Worm (Caenorhabditis elegans): ENCODE results near the gene srw-39.

Gene srw-39

DNA sequence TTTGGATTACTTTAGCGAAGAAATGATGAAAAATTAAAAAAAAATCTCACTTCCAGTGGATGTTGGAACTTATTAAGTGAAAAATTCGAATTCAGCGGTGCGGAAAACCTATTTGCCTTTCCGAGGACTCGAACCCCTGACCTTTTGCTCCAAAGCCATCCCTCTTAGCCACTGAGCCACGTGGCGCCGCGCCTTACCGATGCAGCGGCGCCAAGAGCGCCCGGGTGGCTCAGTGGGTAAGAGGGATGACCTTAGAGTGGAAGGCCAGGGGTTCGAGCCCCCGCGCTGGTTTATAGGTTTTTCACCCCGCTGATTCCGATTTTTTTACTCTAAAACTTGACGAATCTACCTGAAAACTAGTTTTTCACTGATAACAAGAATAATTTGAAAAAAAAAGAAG, 44.3 kb downstream of the srw-39 start:
- no peak for TF ChIP-seq unc-62 (GFP tag; optimal IDR thresholded peaks at IDR 0.05)

DNA sequence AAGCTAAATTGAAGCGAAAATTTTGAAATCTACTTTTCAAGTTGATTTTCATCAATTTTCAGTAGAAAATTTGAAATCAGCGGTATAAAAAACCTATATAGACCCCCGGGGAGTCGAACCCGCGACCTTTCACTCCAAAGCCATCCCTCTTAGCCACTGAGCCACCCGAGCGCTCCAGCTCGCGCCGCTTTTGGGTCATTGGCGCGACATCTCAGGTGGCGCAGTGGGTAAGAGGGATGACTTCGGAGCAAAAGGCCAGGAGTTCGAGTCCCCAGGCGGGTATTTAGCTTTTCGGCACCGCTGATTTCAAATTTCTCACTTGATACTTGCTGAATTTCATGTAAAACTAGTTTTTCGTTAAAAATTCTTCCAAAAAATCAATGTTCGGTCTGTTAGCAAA, 45.2 kb downstream of the srw-39 start:
- TF ChIP-seq unc-62 (GFP tag; optimal IDR thresholded peaks at IDR 0.05): no peak

DNA sequence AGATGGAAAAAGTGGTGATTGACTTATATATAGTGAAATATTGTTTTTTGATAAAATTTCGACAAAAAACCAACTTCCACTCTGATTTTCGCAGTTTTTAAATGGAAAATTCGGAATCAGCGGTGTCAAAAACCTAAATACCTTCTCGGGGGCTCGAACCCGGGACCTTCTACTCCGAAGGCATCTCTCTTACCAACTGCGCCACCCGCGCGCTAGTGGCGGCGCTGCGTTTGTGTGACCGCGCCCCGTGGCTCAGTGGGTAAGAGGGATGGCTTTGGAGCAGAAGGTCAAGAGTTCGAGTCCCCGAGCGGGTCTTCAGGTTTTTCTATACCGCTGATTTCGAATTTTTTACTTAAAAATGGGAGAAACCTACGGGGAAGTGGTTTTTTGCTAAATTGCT, 46.7 kb downstream of the srw-39 start:
- no peak for TF ChIP-seq unc-62 (GFP tag; optimal IDR thresholded peaks at IDR 0.05)

DNA sequence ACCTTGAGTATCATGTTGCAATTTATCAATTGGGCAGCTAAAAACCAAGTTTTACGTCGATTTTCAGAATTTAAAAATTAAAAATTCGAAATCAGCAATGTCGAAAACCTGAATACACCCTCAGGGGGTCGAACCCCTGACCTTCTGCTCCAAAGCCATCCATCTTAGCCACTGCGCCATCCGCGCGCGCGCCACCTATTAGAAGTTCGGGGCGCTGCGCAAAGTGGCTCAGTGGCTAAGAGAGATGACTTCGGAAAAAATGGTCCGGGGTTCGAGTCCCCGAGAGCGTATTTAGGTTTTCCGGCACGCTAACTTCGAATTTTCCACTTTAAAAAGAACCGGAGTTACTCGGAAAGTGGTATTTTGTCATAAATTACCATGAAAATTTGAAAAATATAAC, 47.4 kb downstream of the srw-39 start:
- no peak for TF ChIP-seq unc-62 (GFP tag; optimal IDR thresholded peaks at IDR 0.05)

DNA sequence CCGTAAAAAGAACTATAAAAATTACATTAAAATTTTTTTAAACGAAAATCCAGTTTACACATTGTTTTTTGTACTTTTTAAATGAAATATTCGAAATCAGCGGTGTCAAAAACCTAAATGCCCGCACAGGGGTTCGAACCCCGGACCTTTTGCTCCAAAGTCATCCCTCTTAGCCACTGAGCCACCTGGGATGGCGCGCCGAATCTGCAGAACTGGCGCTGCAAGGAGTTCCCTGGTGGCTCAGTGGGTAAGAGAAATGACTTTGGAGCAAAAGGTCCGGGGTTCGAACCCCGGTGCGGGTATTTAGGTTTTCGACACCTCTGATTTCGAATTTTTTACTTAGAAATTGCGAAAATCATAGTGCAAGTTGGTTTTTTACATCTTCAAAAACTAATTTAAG, 48.2 kb downstream of the srw-39 start:
- no peak for TF ChIP-seq unc-62 (GFP tag; optimal IDR thresholded peaks at IDR 0.05)

DNA sequence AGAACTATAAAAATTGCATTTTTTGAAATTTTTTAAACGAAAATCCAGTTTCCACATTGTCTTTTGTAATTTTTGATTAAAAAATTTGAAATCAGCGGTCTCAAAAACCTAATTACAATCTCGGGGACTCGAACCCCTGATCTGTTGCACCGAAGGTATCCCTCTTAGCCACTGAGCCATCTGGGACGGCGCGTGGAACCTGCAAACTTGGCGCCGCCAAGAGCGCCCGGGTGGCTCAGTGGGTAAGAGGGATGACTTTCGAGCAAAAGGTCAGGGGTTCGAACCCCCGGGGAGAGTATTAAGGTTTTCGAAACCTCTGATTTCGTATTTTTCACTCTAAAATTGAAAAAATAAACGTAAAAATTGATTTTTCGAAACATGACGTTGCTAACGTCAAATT, 48.8 kb downstream of the srw-39 start:
- TF ChIP-seq unc-62 (GFP tag; optimal IDR thresholded peaks at IDR 0.05): no peak

DNA sequence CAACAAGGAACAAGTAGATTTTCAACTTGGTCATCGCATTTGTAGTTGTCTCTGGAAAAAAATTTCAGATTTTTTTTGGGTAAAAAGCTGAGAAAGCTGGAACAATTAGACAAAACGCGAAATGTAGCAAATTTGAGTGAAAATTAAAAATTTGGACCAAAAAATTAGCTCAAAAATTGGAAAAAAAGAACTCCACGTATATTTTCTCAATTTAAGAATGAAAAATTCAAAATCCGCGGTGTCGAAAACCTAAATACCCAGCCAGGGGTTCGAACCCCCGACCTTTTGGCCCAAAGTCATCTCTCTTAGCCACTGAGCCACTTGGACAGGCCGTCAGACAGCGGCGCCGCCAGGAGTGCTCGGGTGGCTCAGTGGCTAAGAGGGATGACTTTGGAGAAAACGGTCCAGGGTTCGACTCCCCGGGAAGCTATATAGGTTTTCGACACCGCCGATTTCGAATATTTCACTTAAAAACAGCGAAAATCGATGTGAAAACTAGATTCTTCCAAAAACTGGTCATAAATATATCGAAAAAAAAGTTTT, 51.1 kb downstream of the srw-39 start, which contains the start of gene ncx-1:
Gene ncx-1, minus strand, starts transcription at position 51 of the 543 bp plus-strand sequence.
- TF ChIP-seq unc-62 (GFP tag; optimal IDR thresholded peaks at IDR 0.05): no peak

DNA sequence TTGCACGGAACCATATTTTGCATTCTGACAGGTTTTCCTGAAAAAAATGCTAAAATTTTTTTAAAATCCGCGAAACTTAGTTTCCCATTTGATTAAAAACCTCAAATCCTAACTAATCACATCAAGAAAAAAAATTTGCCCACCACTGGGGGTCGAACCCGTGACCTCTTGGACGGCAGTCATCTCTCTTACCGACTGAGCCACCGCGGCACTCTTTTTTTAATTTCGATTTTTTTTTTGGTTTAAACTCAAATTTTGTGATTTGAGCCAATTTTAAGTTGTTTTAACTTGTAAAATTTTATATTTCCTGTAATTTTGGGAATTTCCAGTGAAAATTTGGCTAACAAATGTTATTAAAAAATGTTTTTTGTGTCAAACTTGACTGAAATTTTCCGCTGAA, 52.1 kb downstream of the srw-39 start:
- TF ChIP-seq unc-62 (GFP tag; optimal IDR thresholded peaks at IDR 0.05): no peak
